Fruit fly (Drosophila melanogaster) whole organism, wandering third instar larva: ENCODE data around the gene CG43317.
A peak's percentile ranks its signal among the peaks of the same experiment; 100 is the strongest.

ENCODE experiments used
- Abd-B ChIP-seq: fragments of >200 bp; optimal IDR thresholded peaks from 2 replicates; lab custom pipeline; 2017; ENCODE audit warnings: missing biosample characterization, missing genetic modification characterization
- CG32264 ChIP-seq: fragments of 200-800 bp; sonication (Bioruptor generic); optimal IDR thresholded peaks from 2 replicates; lab custom pipeline; 2016; ENCODE audit warnings: missing biosample characterization, missing genetic modification characterization
- CG9705 ChIP-seq: fragments of 200-800 bp; sonication (Bioruptor generic); optimal IDR thresholded peaks from 2 replicates; lab custom pipeline; 2018; ENCODE audit warnings: missing biosample characterization, mild to moderate bottlenecking, missing genetic modification characterization
- CrebA ChIP-seq: fragments of 200-800 bp; sonication (Bioruptor generic); optimal IDR thresholded peaks from 2 replicates; lab custom pipeline; 2016; ENCODE audit warnings: missing biosample characterization, mild to moderate bottlenecking, missing genetic modification characterization, borderline replicate concordance
- Dfd ChIP-seq: fragments of >200 bp; optimal IDR thresholded peaks from 2 replicates; lab custom pipeline; 2017; ENCODE audit warnings: missing biosample characterization, missing genetic modification characterization
- Dif ChIP-seq: fragments of 200-275, 200-300 bp; sonication (Bioruptor generic); optimal IDR thresholded peaks from 2 replicates; lab custom pipeline; 2018; ENCODE audit warnings: missing biosample characterization, missing genetic modification characterization; ENCODE audit not compliant: partially characterized antibody
- GATAd ChIP-seq: sonication (Bioruptor generic); optimal IDR thresholded peaks from 2 replicates; lab custom pipeline; 2016; ENCODE audit warnings: missing biosample characterization, missing genetic modification characterization
- HLH106 ChIP-seq: fragments of 200-800 bp; optimal IDR thresholded peaks from 3 replicates; lab custom pipeline; 2019; ENCODE audit warnings: missing biosample characterization, mild to moderate bottlenecking, missing genetic modification characterization, moderate library complexity
- Hnf4 ChIP-seq: fragments of 200-800 bp; sonication (Bioruptor generic); optimal IDR thresholded peaks from 2 replicates; lab custom pipeline; 2016; ENCODE audit warnings: missing biosample characterization, mild to moderate bottlenecking, missing genetic modification characterization
- Hr78 ChIP-seq: fragments of >200 bp; optimal IDR thresholded peaks from 2 replicates; lab custom pipeline; 2017; ENCODE audit warnings: missing biosample characterization, missing genetic modification characterization
- Hr83 ChIP-seq: fragments of 200-300 bp; sonication (Bioruptor generic); optimal IDR thresholded peaks from 2 replicates; lab custom pipeline; 2016; ENCODE audit warnings: missing biosample characterization, mild to moderate bottlenecking, missing genetic modification characterization, moderate library complexity; ENCODE audit not compliant: poor library complexity, severe bottlenecking
- Jra ChIP-seq: sonication (Bioruptor generic); optimal IDR thresholded peaks from 2 replicates; lab custom pipeline; 2016; ENCODE audit warnings: missing biosample characterization, missing genetic modification characterization
- Mio ChIP-seq: sonication (Bioruptor generic); optimal IDR thresholded peaks from 2 replicates; lab custom pipeline; 2016; ENCODE audit warnings: missing biosample characterization, missing genetic modification characterization
- Myc ChIP-seq: fragments of >200 bp; optimal IDR thresholded peaks from 2 replicates; lab custom pipeline; 2017
- N ChIP-seq: fragments of >200 bp; optimal IDR thresholded peaks from 2 replicates; lab custom pipeline; 2018; ENCODE audit warnings: missing biosample characterization, missing external identifiers, missing genetic modification characterization
- OdsH ChIP-seq: fragments of 200-800 bp; sonication (Bioruptor generic); optimal IDR thresholded peaks from 2 replicates; lab custom pipeline; 2016; ENCODE audit warnings: missing biosample characterization, mild to moderate bottlenecking, missing genetic modification characterization
- Rel ChIP-seq, 2 experiments: fragments of 200-800 bp; sonication (Bioruptor generic) in 1 of 2; optimal IDR thresholded peaks; 2 replicates in 1 of 2; 3 replicates in 1 of 2; lab custom pipeline; 2016 to 2019; ENCODE audit warnings: mild to moderate bottlenecking in 2 of 2, missing biosample characterization in 2 of 2, missing genetic modification characterization in 2 of 2, moderate library complexity in 1 of 2
- Sp1 ChIP-seq: fragments of 200-800 bp; sonication (Bioruptor generic); optimal IDR thresholded peaks from 3 replicates; lab custom pipeline; 2019; ENCODE audit warnings: missing biosample characterization, mild to moderate bottlenecking, missing genetic modification characterization, moderate library complexity
- Vsx2 ChIP-seq: fragments of 200-300, 225-300 bp; sonication (Bioruptor generic); optimal IDR thresholded peaks from 2 replicates; lab custom pipeline; 2018; ENCODE audit warnings: missing biosample characterization, missing genetic modification characterization; ENCODE audit not compliant: partially characterized antibody
- br ChIP-seq: fragments of 200-800 bp; sonication (Bioruptor generic); optimal IDR thresholded peaks from 2 replicates; lab custom pipeline; 2016; ENCODE audit warnings: missing biosample characterization, missing genetic modification characterization
- brk ChIP-seq: fragments of 200-800 bp; sonication (Bioruptor generic); optimal IDR thresholded peaks from 2 replicates; lab custom pipeline; 2016; ENCODE audit warnings: missing biosample characterization, mild to moderate bottlenecking, missing genetic modification characterization
- dl ChIP-seq, 2 experiments: fragments of 175-275, 200-275 bp in 1 of 2; fragments of 200-275 bp in 1 of 2; sonication (Bioruptor generic); optimal IDR thresholded peaks; lab custom pipeline; 2018; ENCODE audit warnings: mild to moderate bottlenecking in 2 of 2, missing biosample characterization in 2 of 2, missing genetic modification characterization in 2 of 2, moderate library complexity in 2 of 2; ENCODE audit not compliant: partially characterized antibody in 2 of 2, insufficient read depth in 1 of 2
- dmrt93B ChIP-seq: fragments of 200-800 bp; sonication (Bioruptor generic); optimal IDR thresholded peaks from 2 replicates; lab custom pipeline; 2018; ENCODE audit warnings: missing biosample characterization, mild to moderate bottlenecking, missing genetic modification characterization
- dsf ChIP-seq: sonication (Bioruptor generic); optimal IDR thresholded peaks from 2 replicates; lab custom pipeline; 2016; ENCODE audit warnings: missing biosample characterization, missing genetic modification characterization, borderline replicate concordance
- ey ChIP-seq: fragments of 200-800 bp; sonication (Bioruptor generic); optimal IDR thresholded peaks from 2 replicates; lab custom pipeline; 2016; ENCODE audit warnings: missing biosample characterization, missing genetic modification characterization
- foxo ChIP-seq, 2 experiments: fragments of 200-800 bp; sonication (Bioruptor generic); optimal IDR thresholded peaks; 2 replicates in 1 of 2; 3 replicates in 1 of 2; lab custom pipeline; 2016 to 2017; ENCODE audit warnings: missing biosample characterization in 2 of 2, missing genetic modification characterization in 2 of 2
- fru ChIP-seq: fragments of 200-800 bp; sonication (Bioruptor generic); optimal IDR thresholded peaks from 3 replicates; lab custom pipeline; 2016; ENCODE audit warnings: missing biosample characterization, mild to moderate bottlenecking, missing genetic modification characterization
- h ChIP-seq: fragments of 200-800 bp; sonication (Bioruptor generic); optimal IDR thresholded peaks from 3 replicates; lab custom pipeline; 2016; ENCODE audit warnings: missing biosample characterization, mild to moderate bottlenecking, missing genetic modification characterization
- jim ChIP-seq: fragments of 175-275, 200-325 bp; sonication (Bioruptor generic); optimal IDR thresholded peaks from 2 replicates; lab custom pipeline; 2016; ENCODE audit warnings: missing biosample characterization, mild to moderate bottlenecking, missing genetic modification characterization
- lola ChIP-seq: fragments of >200 bp; optimal IDR thresholded peaks from 2 replicates; lab custom pipeline; 2017; ENCODE audit warnings: missing biosample characterization, missing genetic modification characterization
- pan ChIP-seq: fragments of >200 bp; optimal IDR thresholded peaks from 2 replicates; lab custom pipeline; 2017
- psq ChIP-seq: fragments of 200-800 bp; sonication (Bioruptor generic); optimal IDR thresholded peaks from 3 replicates; lab custom pipeline; 2017; ENCODE audit warnings: missing biosample characterization, mild to moderate bottlenecking, missing genetic modification characterization, moderate library complexity
- rgr ChIP-seq: fragments of 200-800 bp; sonication (Bioruptor generic); optimal IDR thresholded peaks from 3 replicates; lab custom pipeline; 2016; ENCODE audit warnings: missing biosample characterization, mild to moderate bottlenecking, missing genetic modification characterization
- sage ChIP-seq: fragments of 200-800 bp; sonication (Bioruptor generic); optimal IDR thresholded peaks from 2 replicates; lab custom pipeline; 2016; ENCODE audit warnings: missing biosample characterization, mild to moderate bottlenecking, missing genetic modification characterization
- sv ChIP-seq: fragments of 200-800 bp; sonication (Bioruptor generic); optimal IDR thresholded peaks from 3 replicates; lab custom pipeline; 2016; ENCODE audit warnings: missing biosample characterization, missing genetic modification characterization
- tai ChIP-seq: sonication (Bioruptor generic); optimal IDR thresholded peaks from 2 replicates; lab custom pipeline; 2016; ENCODE audit warnings: missing biosample characterization, missing genetic modification characterization
- usp ChIP-seq: fragments of >200 bp; optimal IDR thresholded peaks from 2 replicates; lab custom pipeline; 2017; ENCODE audit warnings: missing biosample characterization, missing genetic modification characterization
- woc ChIP-seq: sonication (Bioruptor generic); optimal IDR thresholded peaks from 2 replicates; lab custom pipeline; 2016; ENCODE audit warnings: missing biosample characterization, mild to moderate bottlenecking, missing genetic modification characterization

Gene CG43317

dm6 chr3R:15806341-15806740 lies 27.9 kb downstream of the CG43317 start (continued):
- TF ChIP-seq dl (GFP tag; optimal IDR thresholded peaks at IDR 0.05; lab: Kevin White, UChicago; ENCODE audit: insufficient read depth in 1 of 2, partially characterized antibody in 2 of 2) (no peak), dmrt93B (no peak), pan (lab: Kevin White, UChicago) (no peak), Vsx2 (GFP tag; lab: Kevin White, UChicago) (no peak), Rel (GFP tag; optimal IDR thresholded peaks at IDR 0.05; lab: Kevin White, UChicago) (no peak), Rel (tag; optimal IDR thresholded peaks at IDR 0.05; lab: Kevin White, UChicago) (no peak), fru (GFP tag; lab: Kevin White, UChicago) (peak; percentile 9), psq (GFP tag; lab: Kevin White, UChicago) (no peak), OdsH (no peak)

dm6 chr3R:15804678-15805077 lies 29.5 kb downstream of the CG43317 start:
- no peak for TF ChIP-seq tai (GFP tag; lab: Kevin White, UChicago)
- no peak for TF ChIP-seq Mio (GFP tag; lab: Kevin White, UChicago)
- TF ChIP-seq Rel (GFP tag; optimal IDR thresholded peaks at IDR 0.05; lab: Kevin White, UChicago), result no peak
- no peak for TF ChIP-seq Rel (tag; optimal IDR thresholded peaks at IDR 0.05; lab: Kevin White, UChicago)
- TF ChIP-seq Jra, result no peak
- no peak for TF ChIP-seq h
- no peak for TF ChIP-seq dl (GFP tag; optimal IDR thresholded peaks at IDR 0.05; lab: Kevin White, UChicago; ENCODE audit: insufficient read depth in 1 of 2, partially characterized antibody in 2 of 2)
- no peak for TF ChIP-seq psq (GFP tag; lab: Kevin White, UChicago)
- no peak for TF ChIP-seq Hr83
- no peak for TF ChIP-seq woc (GFP tag; lab: Kevin White, UChicago)

- no peak for TF ChIP-seq Myc
- TF ChIP-seq usp (GFP tag; lab: Kevin White, UChicago), result no peak
- TF ChIP-seq woc (GFP tag; lab: Kevin White, UChicago), result no peak
- no peak for TF ChIP-seq Rel (GFP tag; optimal IDR thresholded peaks at IDR 0.05; lab: Kevin White, UChicago)
- TF ChIP-seq Rel (tag; optimal IDR thresholded peaks at IDR 0.05; lab: Kevin White, UChicago), result peak; percentile 25
- TF ChIP-seq Hr83, result peak; percentile 41
- TF ChIP-seq br (GFP tag; lab: Kevin White, UChicago), result no peak
- no peak for TF ChIP-seq CrebA (GFP tag; lab: Kevin White, UChicago)
- TF ChIP-seq Sp1 (GFP tag; lab: Kevin White, UChicago), result peak; percentile 8
- TF ChIP-seq OdsH, result no peak
- no peak for TF ChIP-seq sage (GFP tag; lab: Kevin White, UChicago)
- TF ChIP-seq lola, result no peak
- no peak for TF ChIP-seq CG32264 (GFP tag; lab: Kevin White, UChicago)
- TF ChIP-seq psq (GFP tag; lab: Kevin White, UChicago), result no peak
- TF ChIP-seq jim, result no peak
- TF ChIP-seq dmrt93B, result no peak
- no peak for TF ChIP-seq sv (GFP tag; lab: Kevin White, UChicago)
- no peak for TF ChIP-seq CG9705
- TF ChIP-seq Hnf4 (GFP tag; lab: Kevin White, UChicago), result no peak
- TF ChIP-seq GATAd (GFP tag; lab: Kevin White, UChicago), result no peak
- TF ChIP-seq Abd-B, result no peak
- no peak for TF ChIP-seq Hr78 (GFP tag; lab: Kevin White, UChicago)
- TF ChIP-seq N (GFP tag; lab: Kevin White, UChicago), result no peak
- no peak for TF ChIP-seq brk (GFP tag; lab: Kevin White, UChicago)
- peak; percentile 25 for TF ChIP-seq rgr
- TF ChIP-seq h, result peak; percentile 10
- TF ChIP-seq tai (GFP tag; lab: Kevin White, UChicago), result no peak
- no peak for TF ChIP-seq dsf
- TF ChIP-seq dl (GFP tag; optimal IDR thresholded peaks at IDR 0.05; lab: Kevin White, UChicago; ENCODE audit: insufficient read depth in 1 of 2, partially characterized antibody in 2 of 2), result no peak
- TF ChIP-seq HLH106 (tag; lab: Kevin White, UChicago), result peak; percentile 19
- TF ChIP-seq Mio (GFP tag; lab: Kevin White, UChicago), result no peak
- peak; percentile 54 for TF ChIP-seq fru (GFP tag; lab: Kevin White, UChicago)
- TF ChIP-seq Dfd (GFP tag; lab: Kevin White, UChicago), result no peak
- no peak for TF ChIP-seq foxo (GFP tag; optimal IDR thresholded peaks at IDR 0.05; lab: Kevin White, UChicago)
- peak; percentile 5 for TF ChIP-seq Dif (GFP tag; lab: Kevin White, UChicago)
- no peak for TF ChIP-seq ey (GFP tag; lab: Kevin White, UChicago)
- TF ChIP-seq Vsx2 (GFP tag; lab: Kevin White, UChicago), result no peak
- TF ChIP-seq pan (lab: Kevin White, UChicago), result no peak
- TF ChIP-seq Jra, result no peak
- TF ChIP-seq, all 38 proteins: peak for 8
Observed at dm6 chr3R:15803502-15804461, 30.4 kb downstream of the CG43317 start, which contains the start of gene alpha-Man-IIb. alpha-Man-IIb (plus strand) TSS chr3R:15804248.
